Fruit fly (Drosophila melanogaster): ENCODE measurements around the gene Pep.

DNA sequence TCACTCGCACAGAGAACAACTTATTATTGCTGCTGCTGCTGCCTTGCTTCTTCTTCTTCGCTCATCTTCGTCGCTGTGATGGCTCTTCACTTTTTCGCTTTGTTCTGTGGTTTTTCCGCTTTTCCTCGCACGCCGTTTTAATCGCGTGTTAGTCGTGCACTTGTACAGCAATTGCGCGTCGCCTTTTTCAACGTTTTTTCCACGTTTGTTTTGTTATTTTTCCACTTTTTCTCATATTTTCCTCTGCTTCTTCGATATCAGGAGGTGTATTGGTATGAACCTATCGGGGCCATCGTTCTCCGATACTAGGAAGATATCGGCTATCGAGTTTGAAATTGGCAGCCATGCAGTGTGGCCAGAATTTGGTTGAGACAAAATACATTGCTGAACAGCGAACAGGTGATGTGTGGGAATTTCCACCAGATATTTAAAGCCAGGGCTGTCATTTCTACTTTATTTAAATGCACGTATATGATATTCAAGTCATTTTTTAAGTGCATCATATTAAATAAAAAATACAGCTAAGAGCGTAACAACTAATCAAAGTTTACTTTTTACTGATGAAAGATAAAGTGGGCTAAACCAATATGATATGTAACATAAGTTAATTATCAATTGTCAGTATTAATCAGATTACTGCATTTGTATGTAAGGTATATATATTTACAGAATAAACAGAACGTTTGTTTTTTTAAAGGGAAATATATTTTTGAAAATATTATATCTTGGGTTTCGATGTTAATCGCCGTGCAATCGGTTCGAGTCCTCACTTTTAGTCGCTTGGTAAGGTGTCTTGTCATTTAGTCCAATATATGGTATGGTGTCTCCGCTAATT is 24.3 kb upstream of the Pep start, which contains the start of gene Crtc:
- TF ChIP-seq lola (GFP tag; optimal IDR thresholded peaks at IDR 0.05) (no peak), dsf (GFP tag; optimal IDR thresholded peaks at IDR 0.05; ENCODE audit: borderline replicate concordance) (no peak), pan (optimal IDR thresholded peaks at IDR 0.05) (no peak), h (GFP tag; optimal IDR thresholded peaks at IDR 0.05) (peak; percentile 17), Jra (GFP tag; optimal IDR thresholded peaks at IDR 0.05) (no peak), foxo (GFP tag; optimal IDR thresholded peaks at IDR 0.05) (peak in 1 of 2 experiments; percentile 43)
